Worm (Caenorhabditis elegans) whole organism, mixed stage, embryonic: ENCODE measurements around the gene mmaa-1.

Experiments
- ces-1 ChIP-seq: fragments of 150-350 bp; optimal IDR thresholded peaks from 2 replicates; lab custom pipeline; 2014; ENCODE audit warnings: missing biosample characterization, missing genetic modification reagents, missing genetic modification characterization
- elt-3 ChIP-seq: fragments of 150-350 bp; optimal IDR thresholded peaks from 2 replicates; lab custom pipeline; 2014; ENCODE audit warnings: missing biosample characterization, missing genetic modification characterization
- lin-13 ChIP-seq: fragments of 150-350 bp; optimal IDR thresholded peaks from 2 replicates; lab custom pipeline; 2014; ENCODE audit warnings: missing biosample characterization, missing genetic modification characterization
- lsy-2 ChIP-seq: fragments of 150-350 bp; optimal IDR thresholded peaks from 2 replicates; lab custom pipeline; 2014; ENCODE audit warnings: missing biosample characterization, missing genetic modification characterization
- mep-1 ChIP-seq: fragments of 150-350 bp; optimal IDR thresholded peaks from 2 replicates; lab custom pipeline; 2017; ENCODE audit warnings: missing biosample characterization, missing genetic modification reagents, missing genetic modification characterization, inconsistent platforms
- mls-2 ChIP-seq: sonication (generic microtip); optimal IDR thresholded peaks from 2 replicates; lab custom pipeline; 2016; ENCODE audit warnings: mild to moderate bottlenecking, missing genetic modification characterization, moderate library complexity, missing compliant biosample characterization
- nhr-2 ChIP-seq: fragments of 150-350 bp; optimal IDR thresholded peaks from 2 replicates; lab custom pipeline; 2014; ENCODE audit warnings: missing biosample characterization, missing genetic modification characterization
- nhr-237 ChIP-seq: fragments of 150-350 bp; optimal IDR thresholded peaks from 2 replicates; lab custom pipeline; 2014; ENCODE audit warnings: missing biosample characterization, missing genetic modification characterization
- pha-4 ChIP-seq: fragments of 150-350 bp; optimal IDR thresholded peaks from 2 replicates; lab custom pipeline; 2018; ENCODE audit warnings: missing biosample characterization, missing genetic modification reagents, missing genetic modification characterization
- snpc-4 ChIP-seq: fragments of 150-350 bp; optimal IDR thresholded peaks from 2 replicates; lab custom pipeline; 2014; ENCODE audit warnings: missing biosample characterization, missing genetic modification characterization
- tbx-8 ChIP-seq: fragments of 200-800 bp; sonication (Bioruptor generic); optimal IDR thresholded peaks from 2 replicates; lab custom pipeline; 2018; ENCODE audit warnings: mild to moderate bottlenecking, missing genetic modification characterization, moderate library complexity, missing compliant biosample characterization
- unc-120 ChIP-seq: sonication (generic microtip); optimal IDR thresholded peaks from 2 replicates; lab custom pipeline; 2017; ENCODE audit warnings: missing genetic modification characterization, missing compliant biosample characterization; ENCODE audit not compliant: poor library complexity, severe bottlenecking
- unc-39 ChIP-seq: fragments of 150-350 bp; optimal IDR thresholded peaks from 2 replicates; lab custom pipeline; 2014; ENCODE audit warnings: missing biosample characterization, missing genetic modification characterization

ce11 chrII:7111012-7111656 is 10.2 kb upstream of the mmaa-1 start:
- TF ChIP-seq lsy-2 (tag; lab: Kevin White, UChicago): no peak
- TF ChIP-seq elt-3 (tag; lab: Kevin White, UChicago): no peak
- TF ChIP-seq pha-4 (tag; lab: Kevin White, UChicago): no peak
- TF ChIP-seq nhr-237 (tag; lab: Kevin White, UChicago): no peak
- TF ChIP-seq unc-120 (tag; lab: Kevin White, UChicago): no peak
- TF ChIP-seq mep-1: no peak
- peak; percentile 59 for TF ChIP-seq ces-1
- TF ChIP-seq tbx-8 (GFP tag; lab: Kevin White, UChicago): no peak
- no peak for TF ChIP-seq unc-39 (tag; lab: Kevin White, UChicago)
- TF ChIP-seq mls-2 (tag; lab: Kevin White, UChicago): no peak
- TF ChIP-seq lin-13 (tag; lab: Kevin White, UChicago): no peak
- no peak for TF ChIP-seq nhr-2 (tag; lab: Kevin White, UChicago)
- TF ChIP-seq snpc-4 (tag; lab: Kevin White, UChicago): no peak
